Worm (Caenorhabditis elegans) whole organism, late embryonic: ENCODE results near the gene msd-2.

ENCODE experiments used
- K02D7.2 ChIP-seq: sonication (generic microtip); optimal IDR thresholded peaks from 2 replicates; lab custom pipeline; 2017; ENCODE audit warnings: mild to moderate bottlenecking, missing genetic modification characterization, missing compliant biosample characterization
- T23F11.4 ChIP-seq: fragments of 200-800 bp; sonication (Bioruptor generic); optimal IDR thresholded peaks from 2 replicates; lab custom pipeline; 2018; ENCODE audit warnings: mild to moderate bottlenecking, missing genetic modification characterization, missing compliant biosample characterization
- Y22D7AL.16 ChIP-seq: sonication (generic microtip); optimal IDR thresholded peaks from 2 replicates; lab custom pipeline; 2016; ENCODE audit warnings: missing genetic modification characterization, missing compliant biosample characterization
- ama-1 ChIP-seq: fragments of 150-350 bp; optimal IDR thresholded peaks from 2 replicates; lab custom pipeline; 2014
- ceh-18 ChIP-seq: sonication (generic microtip); optimal IDR thresholded peaks from 2 replicates; lab custom pipeline; 2016; ENCODE audit warnings: missing genetic modification characterization, missing compliant biosample characterization
- ceh-31 ChIP-seq: sonication (generic microtip); optimal IDR thresholded peaks from 2 replicates; lab custom pipeline; 2016; ENCODE audit warnings: missing genetic modification characterization, missing compliant biosample characterization
- ceh-45 ChIP-seq: fragments of 200-800 bp; sonication (Bioruptor generic); IDR thresholded peaks from 2 replicates; pipeline ENCODE4 v1.3.6; 2022; ENCODE audit warnings: missing genetic modification reagents, missing genetic modification characterization, missing compliant biosample characterization
- fkh-10 ChIP-seq: fragments of 150-350 bp; optimal IDR thresholded peaks from 2 replicates; lab custom pipeline; 2014; ENCODE audit warnings: missing biosample characterization, missing genetic modification reagents, missing genetic modification characterization
- fkh-6 ChIP-seq: sonication (generic microtip); optimal IDR thresholded peaks from 2 replicates; lab custom pipeline; 2016; ENCODE audit warnings: missing genetic modification characterization, missing compliant biosample characterization
- npax-4 ChIP-seq: sonication (generic microtip); optimal IDR thresholded peaks from 2 replicates; lab custom pipeline; 2016; ENCODE audit warnings: missing genetic modification characterization, missing compliant biosample characterization
- odd-2 ChIP-seq: sonication (generic microtip); optimal IDR thresholded peaks from 2 replicates; lab custom pipeline; 2017; ENCODE audit warnings: antibody characterized with exemption, mild to moderate bottlenecking, missing genetic modification characterization, missing compliant biosample characterization
- sox-4 ChIP-seq: sonication (generic microtip); optimal IDR thresholded peaks from 2 replicates; lab custom pipeline; 2017; ENCODE audit warnings: mild to moderate bottlenecking, missing genetic modification characterization, inconsistent platforms, missing compliant biosample characterization
- unc-42 ChIP-seq: sonication (generic microtip); optimal IDR thresholded peaks from 2 replicates; lab custom pipeline; 2016; ENCODE audit warnings: missing genotype, missing genetic modification characterization, missing compliant biosample characterization
- unc-86 ChIP-seq: sonication (generic microtip); optimal IDR thresholded peaks from 2 replicates; lab custom pipeline; 2016; ENCODE audit warnings: missing genetic modification characterization, missing compliant biosample characterization

- TF ChIP-seq ceh-31 (no peak), fkh-10 (no peak), Y22D7AL.16 (tag; lab: Kevin White, UChicago) (no peak), T23F11.4 (GFP tag; lab: Kevin White, UChicago) (no peak), K02D7.2 (tag; lab: Kevin White, UChicago) (no peak), ceh-45 (no peak), unc-86 (tag; lab: Kevin White, UChicago) (no peak), odd-2 (tag; lab: Kevin White, UChicago) (no peak), fkh-6 (tag; lab: Kevin White, UChicago) (no peak), ceh-18 (tag; lab: Kevin White, UChicago) (no peak), npax-4 (no peak), ama-1 (no peak), unc-42 (tag; lab: Kevin White, UChicago) (no peak), sox-4 (tag; lab: Kevin White, UChicago) (no peak)
These were observed 7.6 kb upstream of the msd-2 start, which contains the start of gene F44D12.19 for ce11 chrIV:10021283-10021682.
